Worm (Caenorhabditis elegans) whole organism, L2 larva: ENCODE measurements around the gene drd-5.

Experiments used
- alr-1 ChIP-seq: fragments of 150-350 bp; optimal IDR thresholded peaks from 2 replicates; lab custom pipeline; 2014; ENCODE audit warnings: missing biosample characterization, missing genetic modification characterization
- blmp-1 ChIP-seq: sonication (generic microtip); optimal IDR thresholded peaks from 2 replicates; lab custom pipeline; 2017; ENCODE audit warnings: missing genetic modification characterization, mild to moderate bottlenecking, missing compliant biosample characterization, antibody characterized with exemption, moderate library complexity; ENCODE audit not compliant: insufficient read depth
- crh-2 ChIP-seq: sonication (generic microtip); optimal IDR thresholded peaks from 2 replicates; lab custom pipeline; 2017; ENCODE audit warnings: missing biosample characterization, missing genetic modification characterization
- egl-27 ChIP-seq: sonication (generic microtip); optimal IDR thresholded peaks from 3 replicates; lab custom pipeline; 2017; ENCODE audit warnings: missing biosample characterization, missing genetic modification reagents, missing genetic modification characterization
- mbf-1 ChIP-seq: sonication (generic microtip); optimal IDR thresholded peaks from 2 replicates; lab custom pipeline; 2017; ENCODE audit warnings: missing biosample characterization, missing genetic modification characterization
- nhr-129 ChIP-seq: fragments of 150-350 bp; optimal IDR thresholded peaks from 2 replicates; lab custom pipeline; 2014; ENCODE audit warnings: missing biosample characterization, missing genetic modification characterization
- nhr-21 ChIP-seq: fragments of 150-350 bp; optimal IDR thresholded peaks from 2 replicates; lab custom pipeline; 2014; ENCODE audit warnings: missing biosample characterization, missing genetic modification characterization
- nhr-237 ChIP-seq: fragments of 150-350 bp; optimal IDR thresholded peaks from 2 replicates; lab custom pipeline; 2014; ENCODE audit warnings: missing biosample characterization, missing genetic modification characterization
- nhr-25 ChIP-seq: fragments of 150-350 bp; sonication (generic microtip); optimal IDR thresholded peaks from 3 replicates; lab custom pipeline; 2014; ENCODE audit warnings: missing biosample characterization, missing genetic modification characterization
- nhr-77 ChIP-seq: fragments of 150-350 bp; optimal IDR thresholded peaks from 2 replicates; lab custom pipeline; 2014; ENCODE audit warnings: missing biosample characterization, missing genetic modification characterization
- unc-55 ChIP-seq: fragments of 150-350 bp; sonication (generic microtip); optimal IDR thresholded peaks from 3 replicates; lab custom pipeline; 2014; ENCODE audit warnings: missing biosample characterization, missing genetic modification reagents, missing genetic modification characterization

The drd-5 gene

DNA sequence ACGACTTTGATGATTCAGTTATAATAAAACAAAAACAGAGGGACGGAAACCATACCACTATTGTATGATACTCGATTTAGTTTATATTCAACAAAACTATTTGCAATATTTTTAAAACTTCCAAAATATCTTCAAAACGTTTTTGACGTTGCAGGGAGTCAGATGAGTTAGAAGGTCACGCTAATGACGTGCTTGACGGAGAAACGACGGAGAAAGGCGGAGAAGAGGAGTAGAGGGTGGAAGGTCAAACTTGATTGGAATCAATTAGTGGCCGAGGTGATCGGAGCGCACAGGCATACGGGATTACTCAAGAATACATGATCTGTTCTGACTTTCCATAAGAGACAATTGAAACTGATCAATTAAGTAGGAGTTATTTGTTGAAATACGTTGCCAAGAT lies 43.3 kb downstream of the drd-5 start:
- TF ChIP-seq nhr-21: no peak
- TF ChIP-seq nhr-25: peak; percentile 39

ce11 chrX:8302299-8302698 lies 43.8 kb downstream of the drd-5 start, which contains the start of gene inx-5:
Gene inx-5 (minus strand): TSS chrX:8302399.
- TF ChIP-seq nhr-129: no peak

- TF ChIP-seq unc-55 (GFP tag; lab: Kevin White, UChicago) (no peak), crh-2 (no peak), blmp-1 (tag; lab: Kevin White, UChicago) (no peak), mbf-1 (tag; lab: Kevin White, UChicago) (no peak), nhr-77 (tag; lab: Kevin White, UChicago) (no peak), egl-27 (tag; lab: Kevin White, UChicago) (no peak)
- TF ChIP-seq, all 48 proteins: peak for 0
Measured at ce11 chrX:8299554-8299953, 46.6 kb downstream of the drd-5 start, which contains the start of gene ced-13. Gene ced-13 (minus strand): TSS chrX:8299654.

ce11 chrX:8297333-8297732 lies 48.8 kb downstream of the drd-5 start:
- TF ChIP-seq crh-2 (no peak), alr-1 (tag; lab: Kevin White, UChicago) (no peak), nhr-237 (no peak)
